Worm (Caenorhabditis elegans): ENCODE data around the gene sco-1.

Gene sco-1

ce11 chrII:4288572-4288971, 10.9 kb upstream of the sco-1 start:
- TF ChIP-seq eor-1 (tag; optimal IDR thresholded peaks at IDR 0.05), result no peak
- TF ChIP-seq elt-1 (tag; optimal IDR thresholded peaks at IDR 0.05), result peak; percentile 24
- peak; percentile 48 for TF ChIP-seq elt-2 (tag; optimal IDR thresholded peaks at IDR 0.05)
- peak; percentile 43 for TF ChIP-seq pqm-1 (tag; optimal IDR thresholded peaks at IDR 0.05)

- TF ChIP-seq fkh-10 (GFP tag; optimal IDR thresholded peaks at IDR 0.05) (peak; percentile 37), aly-2 (tag; optimal IDR thresholded peaks at IDR 0.05) (no peak)
These were observed 7.7 kb upstream of the sco-1 start for ce11 chrII:4291799-4292198.

ce11 chrII:4293027-4293522, 6.4 kb upstream of the sco-1 start:
- TF ChIP-seq nhr-76 (tag; optimal IDR thresholded peaks at IDR 0.05) (no peak), pha-4 (tag; optimal IDR thresholded peaks at IDR 0.05) (peak; percentile 36), R02D3.7 (tag; optimal IDR thresholded peaks at IDR 0.05) (no peak)

ce11 chrII:4294189-4294588, 5.3 kb upstream of the sco-1 start:
- TF ChIP-seq ceh-9 (tag; optimal IDR thresholded peaks at IDR 0.05) (no peak), nhr-23 (tag; optimal IDR thresholded peaks at IDR 0.05) (peak; percentile 70), elt-1 (tag; optimal IDR thresholded peaks at IDR 0.05) (peak; percentile 84)

ce11 chrII:4294801-4295200, 4.7 kb upstream of the sco-1 start, which contains the start of gene rml-4:
rml-4 (plus strand) TSS chrII:4295101.
- TF ChIP-seq unc-62 (GFP tag; optimal IDR thresholded peaks at IDR 0.05) (no peak), nhr-237 (tag; optimal IDR thresholded peaks at IDR 0.05) (no peak), nhr-28 (tag; optimal IDR thresholded peaks at IDR 0.05) (no peak), nhr-11 (tag; optimal IDR thresholded peaks at IDR 0.05) (no peak), nhr-77 (tag; optimal IDR thresholded peaks at IDR 0.05) (no peak), jun-1 (tag; optimal IDR thresholded peaks at IDR 0.05) (no peak), ceh-28 (tag; optimal IDR thresholded peaks at IDR 0.05) (no peak), mdl-1 (tag; optimal IDR thresholded peaks at IDR 0.05) (no peak), ztf-4 (tag; optimal IDR thresholded peaks at IDR 0.05) (no peak), ceh-82 (tag; optimal IDR thresholded peaks at IDR 0.05) (no peak), ama-1 (optimal IDR thresholded peaks at IDR 0.05) (no peak), egl-27 (tag; optimal IDR thresholded peaks at IDR 0.05) (no peak)

ce11 chrII:4297259-4297658, 2.2 kb upstream of the sco-1 start:
- TF ChIP-seq nhr-76 (tag; optimal IDR thresholded peaks at IDR 0.05), result no peak
- TF ChIP-seq elt-2 (tag; optimal IDR thresholded peaks at IDR 0.05), result peak; percentile 53

- TF ChIP-seq ZK546.5 (tag; optimal IDR thresholded peaks at IDR 0.05) (no peak), hmg-11 (tag; optimal IDR thresholded peaks at IDR 0.05) (no peak), pqm-1 (tag; optimal IDR thresholded peaks at IDR 0.05) (no peak), ztf-4 (tag; optimal IDR thresholded peaks at IDR 0.05) (no peak), elt-3 (tag; optimal IDR thresholded peaks at IDR 0.05) (no peak), elt-1 (tag; optimal IDR thresholded peaks at IDR 0.05) (no peak), ceh-9 (tag; optimal IDR thresholded peaks at IDR 0.05) (no peak), unc-62 (GFP tag; optimal IDR thresholded peaks at IDR 0.05) (no peak), egl-27 (tag; optimal IDR thresholded peaks at IDR 0.05) (no peak), snpc-4 (tag; optimal IDR thresholded peaks at IDR 0.05) (no peak), ceh-16 (tag; optimal IDR thresholded peaks at IDR 0.05) (no peak), tbx-2 (tag; optimal IDR thresholded peaks at IDR 0.05) (no peak), zag-1 (tag; optimal IDR thresholded peaks at IDR 0.05) (no peak), ztf-11 (tag; optimal IDR thresholded peaks at IDR 0.05) (no peak), nhr-43 (tag; optimal IDR thresholded peaks at IDR 0.05; ENCODE audit: poor library complexity, severe bottlenecking) (no peak), fkh-10 (GFP tag; optimal IDR thresholded peaks at IDR 0.05) (no peak), aly-2 (tag; optimal IDR thresholded peaks at IDR 0.05) (no peak)
These were observed 1.9 kb downstream of the sco-1 start, which contains the start of gene gtf-2F1 for ce11 chrII:4301307-4301706. gtf-2F1 (plus strand) TSS chrII:4301607.
